Fruit fly (Drosophila melanogaster) whole organism, embryonic: Measurements from ENCODE around the gene CG15422.

Source experiments
- ATbp ChIP-seq: fragments of 200-800 bp; sonication (Bioruptor generic); optimal IDR thresholded peaks from 2 replicates; lab custom pipeline; 2017; ENCODE audit warnings: missing biosample characterization, mild to moderate bottlenecking, missing genetic modification characterization, missing genetic modification reagents
- Atf3 ChIP-seq: fragments of 200-800 bp; sonication (Bioruptor generic); optimal IDR thresholded peaks from 3 replicates; lab custom pipeline; 2016; ENCODE audit warnings: missing biosample characterization, missing genetic modification characterization
- CG10431 ChIP-seq: fragments of 200-800 bp; sonication (Bioruptor generic); optimal IDR thresholded peaks from 3 replicates; lab custom pipeline; 2018; ENCODE audit warnings: missing biosample characterization, mild to moderate bottlenecking, missing genetic modification characterization
- CG12659 ChIP-seq: fragments of 200-800 bp; sonication (Bioruptor generic); optimal IDR thresholded peaks from 3 replicates; lab custom pipeline; 2017; ENCODE audit warnings: mild to moderate bottlenecking, missing biosample characterization, missing genetic modification reagents, missing genetic modification characterization
- CG12942 ChIP-seq: fragments of 200-800 bp; sonication (Bioruptor generic); optimal IDR thresholded peaks from 3 replicates; lab custom pipeline; 2016; ENCODE audit warnings: missing biosample characterization, missing genetic modification characterization
- CG1529 ChIP-seq: fragments of 200-800 bp; sonication (Bioruptor generic); optimal IDR thresholded peaks from 3 replicates; lab custom pipeline; 2018; ENCODE audit warnings: missing biosample characterization, missing genetic modification characterization
- CG16815 ChIP-seq: fragments of 200-800 bp; sonication (Bioruptor generic); optimal IDR thresholded peaks from 3 replicates; lab custom pipeline; 2017; ENCODE audit warnings: missing biosample characterization, mild to moderate bottlenecking, missing genetic modification characterization
- CG16863 ChIP-seq: fragments of 200-800 bp; sonication (Bioruptor generic); optimal IDR thresholded peaks from 3 replicates; lab custom pipeline; 2016; ENCODE audit warnings: missing biosample characterization, missing genetic modification characterization
- CG17328 ChIP-seq: fragments of 200-800 bp; sonication (Bioruptor generic); IDR thresholded peaks from 2 replicates; pipeline ENCODE4 v1.3.6; 2022; ENCODE audit warnings: missing biosample characterization, missing genetic modification characterization
- CG18262 ChIP-seq: fragments of 200-800 bp; optimal IDR thresholded peaks from 3 replicates; lab custom pipeline; 2019; ENCODE audit warnings: missing biosample characterization, mild to moderate bottlenecking, missing genetic modification characterization, moderate library complexity
- CG18476 ChIP-seq: fragments of 200-800 bp; sonication (Bioruptor generic); optimal IDR thresholded peaks from 2 replicates; lab custom pipeline; 2016; ENCODE audit warnings: missing biosample characterization, mild to moderate bottlenecking, missing genetic modification characterization
- CG2199 ChIP-seq: fragments of 200-800 bp; sonication (Bioruptor generic); IDR thresholded peaks from 3 replicates; pipeline ENCODE4 v1.3.6; 2022; ENCODE audit warnings: missing biosample characterization, missing genetic modification characterization
- CG3407 ChIP-seq: fragments of 200-800 bp; sonication (Bioruptor generic); optimal IDR thresholded peaks from 2 replicates; lab custom pipeline; 2018; ENCODE audit warnings: missing biosample characterization, mild to moderate bottlenecking, missing genetic modification characterization
- CG34422 ChIP-seq: fragments of 200-800 bp; sonication (Bioruptor generic); IDR thresholded peaks from 3 replicates; pipeline ENCODE4 v1.3.6; 2022; ENCODE audit warnings: missing biosample characterization, missing genetic modification characterization
- CG3847 ChIP-seq: fragments of 200-800 bp; sonication (Bioruptor generic); IDR thresholded peaks from 2 replicates; pipeline ENCODE4 v1.3.6; 2022; ENCODE audit warnings: missing biosample characterization, missing genetic modification characterization
- CG4730 ChIP-seq: fragments of 200-800 bp; sonication (Bioruptor generic); IDR thresholded peaks from 2 replicates; pipeline ENCODE4 v1.3.6; 2022; ENCODE audit warnings: missing biosample characterization, missing genetic modification characterization
- CG6654 ChIP-seq: fragments of 200-800 bp; sonication (Bioruptor generic); optimal IDR thresholded peaks from 2 replicates; lab custom pipeline; 2017; ENCODE audit warnings: missing biosample characterization, mild to moderate bottlenecking, missing genetic modification characterization
- CG6813 ChIP-seq: fragments of 200-800 bp; sonication (Bioruptor generic); optimal IDR thresholded peaks from 2 replicates; lab custom pipeline; 2017; ENCODE audit warnings: missing biosample characterization, missing genetic modification characterization, mild to moderate bottlenecking, moderate library complexity, missing genetic modification reagents
- CG7928 ChIP-seq: fragments of 200-800 bp; sonication (Bioruptor generic); optimal IDR thresholded peaks from 2 replicates; lab custom pipeline; 2017; ENCODE audit warnings: missing biosample characterization, mild to moderate bottlenecking, missing genetic modification characterization
- CG9876 ChIP-seq: fragments of 200-800 bp; sonication (Bioruptor generic); optimal IDR thresholded peaks from 2 replicates; lab custom pipeline; 2016; ENCODE audit warnings: missing biosample characterization, missing genetic modification characterization
- Camta ChIP-seq: fragments of 200-800 bp; sonication (Bioruptor generic); optimal IDR thresholded peaks from 2 replicates; lab custom pipeline; 2016; ENCODE audit warnings: missing biosample characterization, missing genetic modification characterization
- Dad ChIP-seq: fragments of 200-800 bp; sonication (Bioruptor generic); optimal IDR thresholded peaks from 3 replicates; lab custom pipeline; 2016; ENCODE audit warnings: missing biosample characterization, missing genetic modification characterization
- E2f1 ChIP-seq: fragments of 200-800 bp; sonication (Bioruptor generic); IDR thresholded peaks from 2 replicates; pipeline ENCODE4 v1.3.6; 2022; ENCODE audit warnings: missing biosample characterization, missing genetic modification characterization
- Fer2 ChIP-seq: fragments of 200-800 bp; sonication (Bioruptor generic); optimal IDR thresholded peaks from 2 replicates; lab custom pipeline; 2018; ENCODE audit warnings: missing biosample characterization, mild to moderate bottlenecking, missing genetic modification characterization, moderate library complexity
- Lpt ChIP-seq: fragments of >200 bp; optimal IDR thresholded peaks from 2 replicates; lab custom pipeline; 2018; ENCODE audit warnings: missing biosample characterization, missing genetic modification characterization
- Myb ChIP-seq: fragments of 200-800 bp; sonication (Bioruptor generic); optimal IDR thresholded peaks from 2 replicates; lab custom pipeline; 2016; ENCODE audit warnings: missing biosample characterization, missing genetic modification characterization
- Nf-YB ChIP-seq: fragments of 200-800 bp; sonication (Bioruptor generic); optimal IDR thresholded peaks from 3 replicates; lab custom pipeline; 2019; ENCODE audit warnings: missing biosample characterization, mild to moderate bottlenecking, missing genetic modification characterization, moderate library complexity
- Opbp ChIP-seq: fragments of 200-800 bp; sonication (Bioruptor generic); IDR thresholded peaks from 3 replicates; pipeline ENCODE4 v1.3.6; 2022; ENCODE audit warnings: missing biosample characterization, missing genetic modification characterization; ENCODE audit not compliant: partially characterized antibody
- Sox100B ChIP-seq: fragments of 200-800 bp; sonication (Bioruptor generic); optimal IDR thresholded peaks from 3 replicates; lab custom pipeline; 2018; ENCODE audit warnings: missing biosample characterization, mild to moderate bottlenecking, missing genetic modification characterization
- Sox102F ChIP-seq: fragments of 200-800 bp; sonication (Bioruptor generic); optimal IDR thresholded peaks from 2 replicates; lab custom pipeline; 2018; ENCODE audit warnings: missing biosample characterization, mild to moderate bottlenecking, missing genetic modification characterization, moderate library complexity
- ap ChIP-seq: fragments of 200-800 bp; sonication (Bioruptor generic); IDR thresholded peaks from 2 replicates; pipeline ENCODE4 v1.3.6; 2022; ENCODE audit warnings: missing biosample characterization, missing genetic modification characterization
- az2 ChIP-seq: fragments of 200-800 bp; sonication (Bioruptor generic); optimal IDR thresholded peaks from 3 replicates; lab custom pipeline; 2016; ENCODE audit warnings: missing biosample characterization, missing genetic modification characterization
- chif ChIP-seq, 2 experiments: fragments of 200-800 bp; sonication (Bioruptor generic); optimal IDR thresholded peaks; 3 replicates each; lab custom pipeline; 2016; ENCODE audit warnings: missing biosample characterization in 2 of 2, missing genetic modification characterization in 2 of 2
- da ChIP-seq: fragments of 200-800 bp; sonication (Bioruptor generic); optimal IDR thresholded peaks from 2 replicates; lab custom pipeline; 2016; ENCODE audit warnings: missing biosample characterization, missing genetic modification characterization
- disco-r ChIP-seq: fragments of 200-800 bp; sonication (Bioruptor generic); optimal IDR thresholded peaks from 2 replicates; lab custom pipeline; 2016; ENCODE audit warnings: missing biosample characterization, missing genetic modification characterization
- dmrt11E ChIP-seq: fragments of 200-800 bp; sonication (Bioruptor generic); optimal IDR thresholded peaks from 3 replicates; lab custom pipeline; 2018; ENCODE audit warnings: missing biosample characterization, mild to moderate bottlenecking, missing genetic modification characterization, moderate library complexity
- dmrt99B ChIP-seq: fragments of 200-800 bp; sonication (Bioruptor generic); optimal IDR thresholded peaks from 2 replicates; lab custom pipeline; 2018; ENCODE audit warnings: missing biosample characterization, mild to moderate bottlenecking, missing genetic modification characterization, moderate library complexity
- ewg ChIP-seq: fragments of 200-800 bp; sonication (Bioruptor generic); optimal IDR thresholded peaks from 3 replicates; lab custom pipeline; 2017; ENCODE audit warnings: mild to moderate bottlenecking, missing biosample characterization, missing genetic modification reagents, missing genetic modification characterization
- gem ChIP-seq: fragments of 200-800 bp; sonication (Bioruptor generic); optimal IDR thresholded peaks from 2 replicates; lab custom pipeline; 2019; ENCODE audit warnings: missing biosample characterization, mild to moderate bottlenecking, missing genetic modification characterization, moderate library complexity
- gfzf ChIP-seq: fragments of 200-800 bp; sonication (Bioruptor generic); optimal IDR thresholded peaks from 2 replicates; lab custom pipeline; 2016; ENCODE audit warnings: missing biosample characterization, mild to moderate bottlenecking, missing genetic modification characterization, moderate library complexity
- lola ChIP-seq, 3 experiments: fragments of >200 bp in 2 of 3; fragments of 200-800 bp in 1 of 3; sonication (Bioruptor generic) in 1 of 3; optimal IDR thresholded peaks; 2 replicates each; lab custom pipeline; 2017 to 2019; ENCODE audit warnings: missing biosample characterization in 3 of 3, missing genetic modification characterization in 3 of 3, mild to moderate bottlenecking in 1 of 3, moderate library complexity in 1 of 3
- oc ChIP-seq: fragments of 200-800 bp; sonication (Bioruptor generic); optimal IDR thresholded peaks from 2 replicates; lab custom pipeline; 2018; ENCODE audit warnings: missing biosample characterization, mild to moderate bottlenecking, missing genetic modification characterization, moderate library complexity
- phol ChIP-seq: fragments of 200-800 bp; sonication (Bioruptor generic); optimal IDR thresholded peaks from 3 replicates; lab custom pipeline; 2018; ENCODE audit warnings: missing biosample characterization, mild to moderate bottlenecking, missing genetic modification characterization, moderate library complexity
- run ChIP-seq: fragments of 200-800 bp; sonication (Bioruptor generic); optimal IDR thresholded peaks from 3 replicates; lab custom pipeline; 2018; ENCODE audit warnings: missing biosample characterization, mild to moderate bottlenecking, missing genetic modification characterization
- sd ChIP-seq: fragments of 200-800 bp; sonication (Bioruptor generic); optimal IDR thresholded peaks from 3 replicates; lab custom pipeline; 2018; ENCODE audit warnings: missing biosample characterization, mild to moderate bottlenecking, missing genetic modification characterization, moderate library complexity
- tin ChIP-seq: fragments of 200-800 bp; sonication (Bioruptor generic); optimal IDR thresholded peaks from 3 replicates; lab custom pipeline; 2016; ENCODE audit warnings: missing biosample characterization, missing genetic modification characterization
- toy ChIP-seq: fragments of 200-800 bp; sonication (Bioruptor generic); IDR thresholded peaks from 2 replicates; pipeline ENCODE4 v1.3.6; 2022; ENCODE audit warnings: missing biosample characterization, missing genetic modification characterization
- ttk ChIP-seq: fragments of 200-800 bp; sonication (Bioruptor generic); IDR thresholded peaks from 2 replicates; pipeline ENCODE4 v2.1.2; 2022; ENCODE audit warnings: missing biosample characterization, missing genetic modification characterization
- tup ChIP-seq: fragments of 200-800 bp; sonication (Bioruptor generic); optimal IDR thresholded peaks from 2 replicates; lab custom pipeline; 2016; ENCODE audit warnings: missing biosample characterization, mild to moderate bottlenecking, missing genetic modification characterization, moderate library complexity
- zen2 ChIP-seq: fragments of 200-800 bp; sonication (Bioruptor generic); IDR thresholded peaks from 3 replicates; pipeline ENCODE4 v1.3.6; 2022; ENCODE audit warnings: missing biosample characterization, missing genetic modification characterization; ENCODE audit not compliant: partially characterized antibody

The CG15422 gene

DNA sequence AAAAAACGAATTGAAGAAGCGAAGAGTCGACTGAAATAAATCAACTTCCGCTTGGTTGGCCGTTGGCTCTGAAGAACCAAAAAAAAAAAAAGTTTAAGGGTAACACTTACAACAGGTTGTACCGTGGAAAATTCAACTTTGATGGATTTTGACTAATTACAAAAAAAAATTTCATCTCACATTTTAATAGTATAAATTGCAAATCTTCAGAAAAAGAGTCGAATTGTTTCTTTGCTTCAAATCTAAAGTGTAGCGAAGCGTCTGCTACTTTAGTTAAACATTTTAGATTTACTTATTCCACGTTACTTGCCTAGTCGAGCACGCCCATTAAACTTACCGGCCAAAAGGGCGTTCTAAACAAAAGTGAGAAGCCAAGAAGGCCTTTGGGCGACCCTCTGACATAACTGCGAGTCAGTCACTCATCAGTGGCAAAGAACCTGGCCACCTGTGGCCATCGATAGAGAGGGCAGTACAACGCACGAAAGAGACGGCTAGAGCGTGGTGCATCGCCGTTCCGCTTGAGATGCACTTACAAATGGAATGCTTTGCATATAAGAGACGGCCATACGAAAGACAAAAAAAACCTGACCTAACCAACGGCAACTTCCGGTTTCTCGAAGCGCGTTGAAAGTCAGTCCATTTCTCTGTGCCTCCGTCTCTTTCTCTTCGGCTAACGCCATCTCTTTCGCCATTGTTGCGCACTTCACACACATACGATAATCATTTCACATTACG lies 17.0 kb downstream of the CG15422 start (continued):
- TF ChIP-seq CG6813 (GFP tag; lab: Kevin White, UChicago) (no peak), CG2199 (GFP tag; lab: Robert Waterston, UW) (peak; percentile 34; the same call in 1 of the 3 replicates), CG16863 (GFP tag; lab: Kevin White, UChicago) (no peak), gfzf (GFP tag; lab: Kevin White, UChicago) (no peak), dmrt11E (tag; lab: Kevin White, UChicago) (peak; percentile 48), CG12942 (GFP tag; lab: Kevin White, UChicago) (no peak), Dad (GFP tag; lab: Kevin White, UChicago) (no peak), Fer2 (tag; lab: Kevin White, UChicago) (no peak), Camta (GFP tag; lab: Kevin White, UChicago) (no peak), ewg (GFP tag; lab: Kevin White, UChicago) (no peak), CG4730 (GFP tag; lab: Robert Waterston, UW) (no peak), tup (no peak), lola (GFP tag; optimal IDR thresholded peaks at IDR 0.05; lab: Kevin White, UChicago) (peak in 1 of 3 experiments; percentile 24), disco-r (GFP tag; lab: Kevin White, UChicago) (no peak), CG18262 (peak; percentile 36), CG16815 (GFP tag; lab: Kevin White, UChicago) (no peak), CG7928 (GFP tag; lab: Kevin White, UChicago) (no peak), dmrt99B (tag; lab: Kevin White, UChicago) (no peak), Sox102F (GFP tag; lab: Kevin White, UChicago) (no peak), run (tag; lab: Kevin White, UChicago) (no peak), da (GFP tag; lab: Kevin White, UChicago) (no peak), CG17328 (GFP tag; lab: Robert Waterston, UW) (no peak), ttk (GFP tag; lab: Robert Waterston, UW) (no peak), Myb (no peak), Atf3 (GFP tag; lab: Kevin White, UChicago) (no peak), Sox100B (GFP tag; lab: Kevin White, UChicago) (no peak), CG12659 (GFP tag; lab: Kevin White, UChicago) (no peak), toy (no peak), ATbp (GFP tag; lab: Kevin White, UChicago) (no peak), CG6654 (no peak), CG1529 (no peak), E2f1 (GFP tag; lab: Robert Waterston, UW) (no peak), CG10431 (GFP tag; lab: Kevin White, UChicago) (no peak), CG18476 (GFP tag; lab: Kevin White, UChicago) (no peak), tin (GFP tag; lab: Kevin White, UChicago) (no peak), CG9876 (no peak), ap (GFP tag; lab: Robert Waterston, UW) (no peak), CG34422 (no peak), Lpt (GFP tag; lab: Kevin White, UChicago) (no peak), az2 (no peak), sd (tag; lab: Kevin White, UChicago) (no peak), zen2 (no peak), CG3407 (GFP tag; lab: Kevin White, UChicago) (no peak), Nf-YB (no peak), CG3847 (no peak), oc (tag; lab: Kevin White, UChicago) (no peak), chif (GFP tag; optimal IDR thresholded peaks at IDR 0.05; lab: Kevin White, UChicago) (no peak), phol (tag; lab: Kevin White, UChicago) (no peak), Opbp (GFP tag; lab: Robert Waterston, UW) (no peak), gem (tag; lab: Kevin White, UChicago) (peak; percentile 33)
